Worm (Caenorhabditis elegans): ENCODE measurements around the gene F56B3.11.

DNA sequence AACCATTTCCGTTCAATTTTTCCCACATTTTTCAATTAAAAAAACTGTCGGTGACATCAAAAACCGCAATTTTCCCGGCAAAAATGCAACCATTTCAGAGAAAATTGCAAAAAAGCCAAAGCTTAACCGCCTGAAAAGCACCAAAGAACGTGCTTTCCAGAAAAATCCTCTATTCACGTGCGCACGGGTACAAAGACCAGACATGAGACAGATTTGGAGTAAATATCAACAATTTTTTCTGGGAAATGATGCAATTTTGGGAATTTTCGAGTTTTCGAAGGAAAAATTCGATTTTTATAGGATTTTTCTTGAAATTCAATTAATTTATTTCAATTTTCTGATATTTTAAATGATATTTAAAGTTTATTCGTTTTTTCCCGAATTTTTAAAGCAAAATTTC lies 32.7 kb upstream of the F56B3.11 start:
- TF ChIP-seq tab-1 (GFP tag; IDR thresholded peaks at IDR 0.05) (no peak), klf-2 (GFP tag; conservative IDR thresholded peaks at IDR 0.05) (no peak)
